Fruit fly (Drosophila melanogaster): ENCODE data around the gene CG31157.

- no peak for TF ChIP-seq CG10669 (GFP tag; optimal IDR thresholded peaks at IDR 0.05)
- TF ChIP-seq Blimp-1 (GFP tag; optimal IDR thresholded peaks at IDR 0.05), result no peak
- TF ChIP-seq CG31627 (GFP tag; optimal IDR thresholded peaks at IDR 0.05), result no peak
- TF ChIP-seq Ets21C (GFP tag; optimal IDR thresholded peaks at IDR 0.05), result no peak
- no peak for TF ChIP-seq dac (GFP tag; optimal IDR thresholded peaks at IDR 0.05)
- no peak for TF ChIP-seq Sox15 (GFP tag; optimal IDR thresholded peaks at IDR 0.05)
- TF ChIP-seq vri (GFP tag; optimal IDR thresholded peaks at IDR 0.05), result no peak
- TF ChIP-seq fkh (GFP tag; optimal IDR thresholded peaks at IDR 0.05), result no peak
- TF ChIP-seq achi (GFP tag; optimal IDR thresholded peaks at IDR 0.05), result no peak
- no peak for TF ChIP-seq fd85E (GFP tag; optimal IDR thresholded peaks at IDR 0.05)
- no peak for TF ChIP-seq topi (GFP tag; optimal IDR thresholded peaks at IDR 0.05)
- no peak for TF ChIP-seq salr (GFP tag; optimal IDR thresholded peaks at IDR 0.05)
These were observed 9.7 kb downstream of the CG31157 start, which contains the start of gene sim for dm6 chr3R:13057121-13057805.

Measured in whole organism, prepupa.